Worm (Caenorhabditis elegans) whole organism, L1 larva: ENCODE measurements around the gene sucl-1.

Experiments
- C04F5.9 ChIP-seq: sonication (generic microtip); optimal IDR thresholded peaks from 2 replicates; lab custom pipeline; 2016; ENCODE audit warnings: missing genetic modification characterization, missing compliant biosample characterization
- C16A3.4 ChIP-seq: fragments of 150-350 bp; optimal IDR thresholded peaks from 2 replicates; lab custom pipeline; 2014; ENCODE audit warnings: missing biosample characterization, missing genetic modification characterization
- Y116A8C.19 ChIP-seq: sonication (generic microtip); optimal IDR thresholded peaks from 2 replicates; lab custom pipeline; 2016; ENCODE audit warnings: missing compliant biosample characterization, missing genetic modification characterization, borderline replicate concordance
- ama-1 ChIP-seq: fragments of 150-350 bp; optimal IDR thresholded peaks from 2 replicates; lab custom pipeline; 2014
- blmp-1 ChIP-seq: fragments of 150-350 bp; optimal IDR thresholded peaks from 2 replicates; lab custom pipeline; 2014; ENCODE audit warnings: missing biosample characterization, missing genetic modification characterization
- ceh-63 ChIP-seq: fragments of 200-800 bp; sonication (Bioruptor generic); optimal IDR thresholded peaks from 2 replicates; lab custom pipeline; 2018; ENCODE audit warnings: mild to moderate bottlenecking, missing genetic modification characterization, missing compliant biosample characterization
- ceh-8 ChIP-seq: fragments of 200-800 bp; sonication (Bioruptor generic); optimal IDR thresholded peaks from 2 replicates; lab custom pipeline; 2018; ENCODE audit warnings: mild to moderate bottlenecking, missing genetic modification characterization, moderate library complexity, missing compliant biosample characterization
- ceh-88 ChIP-seq: fragments of 200-800 bp; sonication (Bioruptor generic); IDR thresholded peaks from 2 replicates; pipeline ENCODE4 v1.3.6; 2022; ENCODE audit warnings: missing genetic modification characterization, missing compliant biosample characterization
- ceh-90 ChIP-seq: sonication (generic microtip); optimal IDR thresholded peaks from 2 replicates; lab custom pipeline; 2016; ENCODE audit warnings: missing genetic modification characterization, missing compliant biosample characterization
- dsc-1 ChIP-seq: sonication (generic microtip); optimal IDR thresholded peaks from 2 replicates; lab custom pipeline; 2016; ENCODE audit warnings: mild to moderate bottlenecking, missing genetic modification characterization, missing compliant biosample characterization
- efl-1 ChIP-seq, 4 experiments: fragments of 150-350 bp; optimal IDR thresholded peaks in 3 of 4; peaks in 1 of 4; 1 replicate in 1 of 4; 2 replicates in 3 of 4; lab custom pipeline; 2014; ENCODE audit warnings: missing biosample characterization in 2 of 4, missing genetic modification characterization in 2 of 4, missing genetic modification reagents in 2 of 4
- egl-27 ChIP-seq, 2 experiments: fragments of 150-350 bp in 1 of 2; sonication (generic microtip); optimal IDR thresholded peaks; 3 replicates each; lab custom pipeline; 2017 to 2018; ENCODE audit warnings: missing biosample characterization in 2 of 2, missing genetic modification characterization in 2 of 2, missing genetic modification reagents in 2 of 2
- elt-3 ChIP-seq, 6 experiments: fragments of 150-350 bp in 1 of 6; sonication (generic microtip); optimal IDR thresholded peaks; 2 replicates each; lab custom pipeline; 2017 to 2018; ENCODE audit warnings: missing biosample characterization in 6 of 6, missing genetic modification characterization in 6 of 6, inconsistent platforms in 1 of 6
- fkh-4 ChIP-seq: sonication (generic microtip); optimal IDR thresholded peaks from 2 replicates; lab custom pipeline; 2016; ENCODE audit warnings: missing compliant biosample characterization, missing genetic modification characterization, borderline replicate concordance
- fkh-8 ChIP-seq: sonication (generic microtip); optimal IDR thresholded peaks from 2 replicates; lab custom pipeline; 2016; ENCODE audit warnings: mild to moderate bottlenecking, missing genetic modification characterization, missing compliant biosample characterization
- fos-1 ChIP-seq: fragments of 150-350 bp; optimal IDR thresholded peaks from 2 replicates; lab custom pipeline; 2014; ENCODE audit warnings: missing biosample characterization, missing genetic modification characterization
- irx-1 ChIP-seq: sonication (generic microtip); optimal IDR thresholded peaks from 2 replicates; lab custom pipeline; 2016; ENCODE audit warnings: missing genetic modification characterization, missing compliant biosample characterization
- isw-1 ChIP-seq: fragments of 200-800 bp; sonication (Bioruptor generic); IDR thresholded peaks from 2 replicates; pipeline ENCODE4 v1.3.6; 2022; ENCODE audit warnings: missing genetic modification characterization, missing compliant biosample characterization
- lin-13 ChIP-seq: fragments of 150-350 bp; optimal IDR thresholded peaks from 2 replicates; lab custom pipeline; 2014; ENCODE audit warnings: missing biosample characterization, missing genetic modification reagents, missing genetic modification characterization
- lin-14 ChIP-seq: fragments of 200-800 bp; sonication (Bioruptor generic); optimal IDR thresholded peaks from 2 replicates; lab custom pipeline; 2018; ENCODE audit warnings: mild to moderate bottlenecking, missing genetic modification characterization, moderate library complexity, missing compliant biosample characterization
- lin-15B ChIP-seq: fragments of 150-350 bp; sonication (generic microtip); optimal IDR thresholded peaks from 3 replicates; lab custom pipeline; 2014; ENCODE audit warnings: missing biosample characterization, missing genetic modification characterization
- lin-39 ChIP-seq: fragments of 150-350 bp; optimal IDR thresholded peaks from 2 replicates; lab custom pipeline; 2014; ENCODE audit warnings: missing biosample characterization, missing genetic modification reagents, missing genetic modification characterization
- mdl-1 ChIP-seq, 2 experiments: fragments of 150-350 bp; optimal IDR thresholded peaks; 2 replicates each; lab custom pipeline; 2014 to 2017; ENCODE audit warnings: missing biosample characterization in 2 of 2, missing genetic modification characterization in 2 of 2, inconsistent platforms in 1 of 2
- mep-1 ChIP-seq: fragments of 150-350 bp; optimal IDR thresholded peaks from 2 replicates; lab custom pipeline; 2014; ENCODE audit warnings: missing biosample characterization, missing genetic modification characterization
- nhr-12 ChIP-seq: sonication (generic microtip); optimal IDR thresholded peaks from 2 replicates; lab custom pipeline; 2017; ENCODE audit warnings: missing biosample characterization, missing genetic modification characterization
- nhr-20 ChIP-seq: sonication (generic microtip); optimal IDR thresholded peaks from 2 replicates; lab custom pipeline; 2016; ENCODE audit warnings: mild to moderate bottlenecking, missing genetic modification characterization, missing compliant biosample characterization
- nhr-237 ChIP-seq: fragments of 150-350 bp; optimal IDR thresholded peaks from 2 replicates; lab custom pipeline; 2014; ENCODE audit warnings: missing biosample characterization, missing genetic modification characterization
- nhr-47 ChIP-seq: sonication (generic microtip); optimal IDR thresholded peaks from 2 replicates; lab custom pipeline; 2016; ENCODE audit warnings: mild to moderate bottlenecking, missing genetic modification characterization, moderate library complexity, missing compliant biosample characterization
- nhr-71 ChIP-seq: sonication (generic microtip); optimal IDR thresholded peaks from 2 replicates; lab custom pipeline; 2016; ENCODE audit warnings: mild to moderate bottlenecking, missing genetic modification characterization, moderate library complexity, missing compliant biosample characterization
- nhr-77 ChIP-seq: fragments of 150-350 bp; optimal IDR thresholded peaks from 2 replicates; lab custom pipeline; 2014; ENCODE audit warnings: missing biosample characterization, missing genetic modification characterization
- pag-3 ChIP-seq: sonication (generic microtip); optimal IDR thresholded peaks from 2 replicates; lab custom pipeline; 2017; ENCODE audit warnings: missing genetic modification characterization, mild to moderate bottlenecking, missing compliant biosample characterization, antibody characterized with exemption, borderline replicate concordance; ENCODE audit not compliant: insufficient read depth
- rnt-1 ChIP-seq: sonication (generic microtip); optimal IDR thresholded peaks from 2 replicates; lab custom pipeline; 2016; ENCODE audit warnings: mild to moderate bottlenecking, missing genetic modification characterization, moderate library complexity, missing compliant biosample characterization
- skn-1 ChIP-seq: fragments of 150-350 bp; optimal IDR thresholded peaks from 2 replicates; lab custom pipeline; 2014; ENCODE audit warnings: missing biosample characterization, missing genetic modification characterization
- snu-23 ChIP-seq: sonication (generic microtip); optimal IDR thresholded peaks from 2 replicates; lab custom pipeline; 2016; ENCODE audit warnings: missing genetic modification characterization, missing compliant biosample characterization
- swsn-7 ChIP-seq: sonication (generic microtip); optimal IDR thresholded peaks from 2 replicates; lab custom pipeline; 2016; ENCODE audit warnings: missing genetic modification characterization, missing compliant biosample characterization
- unc-130 ChIP-seq: fragments of 150-350 bp; optimal IDR thresholded peaks from 2 replicates; lab custom pipeline; 2017; ENCODE audit warnings: missing biosample characterization, missing genetic modification characterization, inconsistent platforms
- unc-30 ChIP-seq: sonication (generic microtip); optimal IDR thresholded peaks from 2 replicates; lab custom pipeline; 2017; ENCODE audit warnings: missing biosample characterization, missing genetic modification characterization
- unc-62 ChIP-seq: fragments of 150-350 bp; optimal IDR thresholded peaks from 2 replicates; lab custom pipeline; 2014; ENCODE audit warnings: missing biosample characterization, missing genetic modification reagents, missing genetic modification characterization
- xbp-1 ChIP-seq: sonication (generic microtip); optimal IDR thresholded peaks from 2 replicates; lab custom pipeline; 2016; ENCODE audit warnings: missing genetic modification characterization, missing compliant biosample characterization
- zip-4 ChIP-seq: fragments of 200-800 bp; sonication (Bioruptor generic); optimal IDR thresholded peaks from 2 replicates; lab custom pipeline; 2018; ENCODE audit warnings: mild to moderate bottlenecking, missing genetic modification characterization, moderate library complexity, missing compliant biosample characterization

sucl-1 gene

DNA sequence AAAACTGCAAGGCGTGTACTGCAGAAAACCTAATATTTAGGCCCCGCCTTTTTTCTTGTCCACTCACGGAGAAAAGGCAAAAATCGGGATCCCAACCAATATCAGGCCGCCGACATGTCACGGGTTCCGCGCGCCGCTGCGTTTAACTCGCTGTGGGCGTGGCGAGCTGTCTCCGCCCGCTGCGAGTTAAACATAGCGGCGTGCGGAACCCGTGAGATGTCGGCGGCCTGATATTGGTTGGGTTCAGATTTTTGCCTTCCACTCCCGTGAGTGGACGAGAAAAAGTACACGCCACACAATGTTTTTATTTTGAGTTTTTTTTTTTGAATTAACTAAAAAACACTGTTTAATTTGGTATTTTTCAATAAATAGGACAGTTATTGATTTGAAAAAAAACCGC, 38.4 kb upstream of the sucl-1 start:
- TF ChIP-seq lin-13 (no peak), unc-130 (tag; lab: Kevin White, UChicago) (no peak)

DNA sequence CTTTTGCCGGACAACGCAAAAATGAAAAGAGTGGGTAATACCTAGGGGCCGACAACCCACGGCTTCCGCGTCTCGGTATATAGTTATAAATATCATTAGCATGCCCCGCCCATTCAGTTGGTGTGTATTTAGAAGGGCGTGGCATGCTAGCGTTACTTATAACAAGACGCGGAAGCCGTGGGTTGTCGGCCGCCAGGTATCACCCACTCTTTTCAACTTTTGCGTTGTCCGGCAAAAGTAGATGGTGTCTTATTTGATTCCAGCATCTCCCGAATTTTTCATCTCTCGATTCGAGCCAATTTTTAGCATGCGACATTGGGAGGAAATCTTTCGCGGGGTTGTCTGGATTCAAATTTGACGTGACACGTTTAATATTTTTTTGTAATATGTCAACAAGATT, 36.0 kb upstream of the sucl-1 start:
- TF ChIP-seq lin-39 (tag; lab: Kevin White, UChicago): no peak
- TF ChIP-seq efl-1 (optimal IDR thresholded peaks at IDR 0.05; lab: Kevin White, UChicago): no peak
- peak in 1 of 2 experiments; percentile 66 for TF ChIP-seq efl-1 (GFP tag; optimal IDR thresholded peaks at IDR 0.05 in 1 of 2; lab: Kevin White, UChicago)
- no peak for TF ChIP-seq ama-1 (lab: Kevin White, UChicago)

DNA sequence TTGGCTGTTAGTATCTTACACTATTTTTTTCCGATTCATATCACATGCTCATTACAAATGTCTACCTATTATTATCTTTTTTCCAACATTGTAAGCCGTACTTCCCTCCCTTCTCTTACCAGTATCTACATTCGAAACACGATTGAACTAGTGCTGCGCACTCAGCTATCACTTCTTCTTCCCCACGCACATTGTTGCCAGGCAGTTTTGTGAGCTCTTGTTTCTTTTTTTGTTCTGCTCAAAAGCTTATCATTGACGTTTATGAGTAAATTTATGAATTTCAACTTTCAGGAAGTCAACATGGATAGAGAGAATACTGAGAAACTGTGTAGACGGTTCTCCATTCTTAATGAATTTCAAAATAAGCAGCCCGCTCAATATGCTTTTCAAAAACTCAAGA, 32.7 kb upstream of the sucl-1 start, which contains the start of gene F33C8.2:
TSS of gene F33C8.2 (plus strand) at position 301 of the 400 bp plus-strand sequence.
- no peak for TF ChIP-seq nhr-47 (tag; lab: Kevin White, UChicago)
- no peak for TF ChIP-seq ceh-63 (GFP tag; lab: Kevin White, UChicago)
- no peak for TF ChIP-seq isw-1 (GFP tag; lab: Robert Waterston, UW)
- no peak for TF ChIP-seq C16A3.4 (tag; lab: Kevin White, UChicago)
- no peak for TF ChIP-seq fos-1 (tag; lab: Kevin White, UChicago)
- TF ChIP-seq egl-27 (tag; optimal IDR thresholded peaks at IDR 0.05; lab: Kevin White, UChicago): no peak
- TF ChIP-seq nhr-12 (tag; lab: Kevin White, UChicago): no peak
- no peak for TF ChIP-seq skn-1 (tag; lab: Kevin White, UChicago)
- TF ChIP-seq ceh-90 (tag; lab: Kevin White, UChicago): no peak
- TF ChIP-seq elt-3 (tag; optimal IDR thresholded peaks at IDR 0.05; lab: Kevin White, UChicago): no peak
- no peak for TF ChIP-seq blmp-1 (tag; lab: Kevin White, UChicago)
- no peak for TF ChIP-seq mep-1 (tag; lab: Kevin White, UChicago)
- TF ChIP-seq swsn-7 (tag; lab: Kevin White, UChicago): no peak
- no peak for TF ChIP-seq ceh-88
- TF ChIP-seq C04F5.9: no peak
- no peak for TF ChIP-seq rnt-1 (tag; lab: Kevin White, UChicago)
- TF ChIP-seq nhr-237: no peak

DNA sequence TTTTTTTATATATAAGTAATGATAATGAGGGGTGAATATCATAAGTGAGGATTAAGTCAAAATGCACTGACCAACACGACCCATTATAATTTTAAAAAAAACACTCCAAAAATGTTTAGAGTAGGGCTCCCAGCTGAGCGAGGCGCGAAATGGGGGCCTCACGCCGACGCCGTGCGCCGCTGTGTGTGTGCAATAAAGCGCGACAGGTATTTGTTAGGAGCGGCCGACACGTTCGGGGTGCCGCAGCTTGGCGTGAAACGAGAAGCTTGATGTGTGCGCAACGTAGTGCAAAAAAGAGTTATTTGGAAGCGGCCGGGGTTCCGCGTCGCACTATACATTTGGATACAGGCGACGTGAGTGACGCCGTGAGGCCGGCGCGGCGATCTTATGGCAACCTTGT, 28.9 kb upstream of the sucl-1 start:
- no peak for TF ChIP-seq ceh-90 (tag; lab: Kevin White, UChicago)
- no peak for TF ChIP-seq nhr-237
- TF ChIP-seq nhr-20 (tag; lab: Kevin White, UChicago): no peak
- no peak for TF ChIP-seq nhr-12 (tag; lab: Kevin White, UChicago)
- TF ChIP-seq unc-62: no peak
- no peak for TF ChIP-seq isw-1 (GFP tag; lab: Robert Waterston, UW)
- TF ChIP-seq ceh-8: no peak

DNA sequence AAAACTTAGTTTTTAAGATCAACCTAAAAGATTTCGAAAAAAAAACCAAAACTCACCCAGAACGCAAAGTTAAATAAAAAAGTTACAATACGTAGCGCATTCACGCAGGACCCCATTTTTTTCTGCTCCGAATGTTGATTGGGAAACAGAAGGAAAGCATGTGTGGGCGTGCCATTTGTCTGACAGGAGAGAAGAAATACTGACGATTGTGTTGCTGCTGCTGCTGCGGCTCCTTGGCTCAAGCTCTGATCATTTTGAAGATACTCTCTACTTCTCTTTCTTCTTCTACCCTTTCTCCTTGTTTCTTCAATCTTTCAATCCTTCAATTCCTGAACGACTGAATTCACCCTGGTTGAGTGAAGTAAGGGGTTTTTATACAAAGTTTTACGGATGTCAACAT, 24.5 kb upstream of the sucl-1 start, which contains the start of gene tsp-8:
TSS of gene tsp-8 (minus strand) at position 185 of the 400 bp plus-strand sequence.
- TF ChIP-seq nhr-12 (tag; lab: Kevin White, UChicago) (no peak), swsn-7 (tag; lab: Kevin White, UChicago) (no peak), xbp-1 (no peak), lin-14 (GFP tag; lab: Kevin White, UChicago) (peak; percentile 50), pag-3 (peak; percentile 75), efl-1 (optimal IDR thresholded peaks at IDR 0.05; lab: Kevin White, UChicago) (no peak), efl-1 (GFP tag; optimal IDR thresholded peaks at IDR 0.05 in 1 of 2; lab: Kevin White, UChicago) (peak in 1 of 2 experiments; percentile 42), rnt-1 (tag; lab: Kevin White, UChicago) (peak; percentile 51), dsc-1 (tag; lab: Kevin White, UChicago) (peak; percentile 33)

DNA sequence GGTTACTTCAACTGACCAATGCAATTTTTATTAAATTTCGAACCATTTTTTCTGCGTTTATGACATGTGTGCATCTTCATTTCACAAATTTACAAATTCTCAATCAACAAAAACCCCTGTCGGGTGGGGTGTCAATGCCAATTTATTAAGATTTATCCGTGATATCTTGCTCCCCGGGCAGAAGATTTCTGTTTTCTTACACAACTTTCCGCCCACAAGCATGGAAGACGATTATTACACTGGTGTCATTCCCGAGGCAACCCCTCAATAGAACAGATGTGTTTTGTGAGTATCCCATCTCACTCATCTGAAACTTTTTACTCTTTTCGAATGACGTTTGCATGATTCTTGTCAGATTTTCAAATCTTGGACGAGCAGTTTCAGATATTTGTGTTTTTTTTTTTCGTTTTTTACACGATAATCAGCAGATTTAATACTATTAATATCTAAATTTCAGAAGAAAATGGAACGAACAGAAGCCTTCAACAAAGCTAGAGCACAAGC, 21.9 kb upstream of the sucl-1 start, which contains the start of gene F33C8.4:
TSS of gene F33C8.4 (plus strand) at position 454 of the 504 bp plus-strand sequence.
- no peak for TF ChIP-seq irx-1
- peak; percentile 43 for TF ChIP-seq pag-3
- peak; percentile 41 for TF ChIP-seq nhr-71
- no peak for TF ChIP-seq unc-30 (tag; lab: Kevin White, UChicago)
- no peak for TF ChIP-seq efl-1 (optimal IDR thresholded peaks at IDR 0.05; lab: Kevin White, UChicago)
- TF ChIP-seq efl-1 (GFP tag; optimal IDR thresholded peaks at IDR 0.05 in 1 of 2; lab: Kevin White, UChicago): no peak
- no peak for TF ChIP-seq Y116A8C.19 (tag; lab: Kevin White, UChicago)
- peak; percentile 29 for TF ChIP-seq unc-130 (tag; lab: Kevin White, UChicago)
- peak; percentile 70 for TF ChIP-seq lin-14 (GFP tag; lab: Kevin White, UChicago)
- TF ChIP-seq isw-1 (GFP tag; lab: Robert Waterston, UW): no peak
- peak; percentile 7 for TF ChIP-seq snu-23 (GFP tag; lab: Kevin White, UChicago)
- TF ChIP-seq xbp-1: no peak
- peak; percentile 83 for TF ChIP-seq dsc-1 (tag; lab: Kevin White, UChicago)
- no peak for TF ChIP-seq nhr-77 (tag; lab: Kevin White, UChicago)
- peak in 1 of 2 experiments; percentile 8 for TF ChIP-seq mdl-1 (tag; optimal IDR thresholded peaks at IDR 0.05; lab: Kevin White, UChicago)
- TF ChIP-seq zip-4 (GFP tag; lab: Kevin White, UChicago): no peak
- TF ChIP-seq rnt-1 (tag; lab: Kevin White, UChicago): peak; percentile 38
- TF ChIP-seq fos-1 (tag; lab: Kevin White, UChicago): no peak
- TF ChIP-seq lin-15B: no peak
- TF ChIP-seq fkh-8 (tag; lab: Kevin White, UChicago): no peak
- TF ChIP-seq fkh-4 (tag; lab: Kevin White, UChicago): peak; percentile 18
